Worm (Caenorhabditis elegans) whole organism, early embryonic: Measurements from ENCODE around the gene R05A10.4.

Experiments used
- aly-1 ChIP-seq: sonication (generic microtip); optimal IDR thresholded peaks from 2 replicates; lab custom pipeline; 2016; ENCODE audit warnings: missing genetic modification characterization, missing compliant biosample characterization
- ama-1 ChIP-seq: fragments of 150-350 bp; optimal IDR thresholded peaks from 2 replicates; lab custom pipeline; 2014
- tra-4 ChIP-seq: sonication (generic microtip); optimal IDR thresholded peaks from 2 replicates; lab custom pipeline; 2017; ENCODE audit warnings: missing genetic modification characterization, missing compliant biosample characterization

- TF ChIP-seq ama-1 (lab: Kevin White, UChicago) (no peak), aly-1 (tag; lab: Kevin White, UChicago) (no peak), tra-4 (tag; lab: Kevin White, UChicago) (no peak)
Measured at ce11 chrIV:14153261-14153660, 19.0 kb upstream of the R05A10.4 start, which contains the start of gene oac-38.
